In genomic region chr2L:4096552-4096951, dm6 we compare ENCODE assay signal across 1 fruit fly cellular context.
TF ChIP-seq lines count a peak whose summit lies in the region.

No protein-coding gene starts in this region.

TF ChIP-seq in whole organism, embryonic, 481 proteins besides CTCF, POLR2A, EP300 and RAD21 (continued from another document):
- peak; percentile 22 for TF ChIP-seq CG9727 (GFP tag; optimal IDR thresholded peaks at IDR 0.05; lab: Kevin White, UChicago)
- TF ChIP-seq Drgx (GFP tag; IDR thresholded peaks at IDR 0.05; lab: Robert Waterston, UW) = peak; percentile 30; the same call in 1 of the 2 replicates
